Worm (Caenorhabditis elegans): Measurements from ENCODE around the gene Y39G8B.7.

Y39G8B.7 gene

ce11 chrII:14014637-14015036 is 19.8 kb upstream of the Y39G8B.7 start:
- TF ChIP-seq ttx-3 (tag; optimal IDR thresholded peaks at IDR 0.05) (no peak), fax-1 (tag; optimal IDR thresholded peaks at IDR 0.05) (no peak), nhr-11 (tag; optimal IDR thresholded peaks at IDR 0.05) (no peak), pha-4 (tag; optimal IDR thresholded peaks at IDR 0.05) (no peak), ceh-24 (tag; optimal IDR thresholded peaks at IDR 0.05) (no peak), pag-3 (tag; optimal IDR thresholded peaks at IDR 0.05; ENCODE audit: borderline replicate concordance) (no peak)

ce11 chrII:14010656-14011376 is 16.0 kb upstream of the Y39G8B.7 start, which contains the start of gene F01D5.8:
Gene F01D5.8 (plus strand): TSS chrII:14010706.
- no peak for TF ChIP-seq unc-42 (tag; optimal IDR thresholded peaks at IDR 0.05)
- no peak for TF ChIP-seq ceh-30 (tag; optimal IDR thresholded peaks at IDR 0.05)
- no peak for TF ChIP-seq ets-4 (tag; optimal IDR thresholded peaks at IDR 0.05)
- no peak for TF ChIP-seq sox-4 (tag; optimal IDR thresholded peaks at IDR 0.05)
- TF ChIP-seq tbx-7 (tag; optimal IDR thresholded peaks at IDR 0.05) = no peak
- TF ChIP-seq hlh-15 (tag; optimal IDR thresholded peaks at IDR 0.05) = no peak
- TF ChIP-seq che-1 (tag; optimal IDR thresholded peaks at IDR 0.05) = no peak
- TF ChIP-seq unc-55 (GFP tag; optimal IDR thresholded peaks at IDR 0.05) = no peak
- TF ChIP-seq madf-2 (tag; optimal IDR thresholded peaks at IDR 0.05) = no peak
- TF ChIP-seq dmd-4 (tag; optimal IDR thresholded peaks at IDR 0.05; ENCODE audit: borderline replicate concordance) = no peak
- TF ChIP-seq pat-9 (tag; optimal IDR thresholded peaks at IDR 0.05) = no peak
- no peak for TF ChIP-seq nfya-1 (tag; optimal IDR thresholded peaks at IDR 0.05)
- TF ChIP-seq ceh-45 (GFP tag; IDR thresholded peaks at IDR 0.05) = no peak
- TF ChIP-seq ref-2 (tag; optimal IDR thresholded peaks at IDR 0.05) = no peak
- TF ChIP-seq syd-9 (tag; optimal IDR thresholded peaks at IDR 0.05) = no peak
- TF ChIP-seq pros-1 (tag; optimal IDR thresholded peaks at IDR 0.05) = no peak
- no peak for TF ChIP-seq nhr-11 (tag; optimal IDR thresholded peaks at IDR 0.05)
- TF ChIP-seq elt-2 (tag; optimal IDR thresholded peaks at IDR 0.05) = no peak

ce11 chrII:14008359-14008758 is 13.5 kb upstream of the Y39G8B.7 start, which contains the start of gene F01D5.7:
Gene F01D5.7 (plus strand): TSS chrII:14008659.
- TF ChIP-seq hlh-15 (tag; optimal IDR thresholded peaks at IDR 0.05) (no peak), ztf-16 (tag; optimal IDR thresholded peaks at IDR 0.05) (no peak), unc-3 (GFP tag; conservative IDR thresholded peaks at IDR 0.05) (no peak), unc-3 (tag; optimal IDR thresholded peaks at IDR 0.05) (no peak), eyg-1 (tag; optimal IDR thresholded peaks at IDR 0.05) (no peak), madf-2 (tag; optimal IDR thresholded peaks at IDR 0.05) (no peak), K09A11.1 (tag; optimal IDR thresholded peaks at IDR 0.05; ENCODE audit: insufficient read depth) (no peak), ceh-9 (tag; optimal IDR thresholded peaks at IDR 0.05) (no peak), pag-3 (tag; optimal IDR thresholded peaks at IDR 0.05; ENCODE audit: borderline replicate concordance) (no peak), pha-2 (tag; optimal IDR thresholded peaks at IDR 0.05) (no peak), tbx-2 (tag; optimal IDR thresholded peaks at IDR 0.05) (no peak), hlh-8 (tag; optimal IDR thresholded peaks at IDR 0.05) (no peak)

ce11 chrII:14006210-14006609 is 11.4 kb upstream of the Y39G8B.7 start, which contains the start of gene F01D5.6:
Gene F01D5.6 (plus strand): TSS chrII:14006510.
- TF ChIP-seq unc-42 (tag; optimal IDR thresholded peaks at IDR 0.05) (no peak), unc-86 (tag; optimal IDR thresholded peaks at IDR 0.05) (no peak), T23F11.4 (GFP tag; optimal IDR thresholded peaks at IDR 0.05) (no peak), Y22D7AL.16 (tag; optimal IDR thresholded peaks at IDR 0.05) (no peak), unc-3 (GFP tag; conservative IDR thresholded peaks at IDR 0.05) (no peak), unc-3 (tag; optimal IDR thresholded peaks at IDR 0.05) (no peak), ceh-18 (tag; optimal IDR thresholded peaks at IDR 0.05) (no peak), hlh-30 (tag; optimal IDR thresholded peaks at IDR 0.05; ENCODE audit: insufficient read depth) (no peak), pha-4 (tag; optimal IDR thresholded peaks at IDR 0.05) (no peak), sox-4 (tag; optimal IDR thresholded peaks at IDR 0.05) (no peak)
